Worm (Caenorhabditis elegans) whole organism, L1 larva: ENCODE measurements around the gene srz-61.
A peak's percentile ranks its signal among the peaks of the same experiment; 100 is the strongest.

ENCODE experiments used
- C16A3.4 ChIP-seq: fragments of 150-350 bp; optimal IDR thresholded peaks from 2 replicates; lab custom pipeline; 2014; ENCODE audit warnings: missing biosample characterization, missing genetic modification characterization
- Y116A8C.19 ChIP-seq: sonication (generic microtip); optimal IDR thresholded peaks from 2 replicates; lab custom pipeline; 2016; ENCODE audit warnings: missing compliant biosample characterization, missing genetic modification characterization, borderline replicate concordance
- aha-1 ChIP-seq: fragments of 150-350 bp; optimal IDR thresholded peaks from 2 replicates; lab custom pipeline; 2014; ENCODE audit warnings: missing biosample characterization, missing genetic modification characterization
- aly-2 ChIP-seq: fragments of 150-350 bp; optimal IDR thresholded peaks from 2 replicates; lab custom pipeline; 2014; ENCODE audit warnings: missing biosample characterization, missing genetic modification characterization
- ceh-82 ChIP-seq, 3 experiments: fragments of 150-350 bp in 1 of 3; sonication (generic microtip) in 2 of 3; optimal IDR thresholded peaks; 2 replicates each; lab custom pipeline; 2014 to 2017; ENCODE audit warnings: missing biosample characterization in 3 of 3, missing genetic modification characterization in 3 of 3
- ceh-90 ChIP-seq: sonication (generic microtip); optimal IDR thresholded peaks from 2 replicates; lab custom pipeline; 2016; ENCODE audit warnings: missing genetic modification characterization, missing compliant biosample characterization
- ces-1 ChIP-seq: fragments of 150-350 bp; optimal IDR thresholded peaks from 2 replicates; lab custom pipeline; 2014; ENCODE audit warnings: missing biosample characterization, missing genetic modification reagents, missing genetic modification characterization
- dpl-1 ChIP-seq, 3 experiments: fragments of 150-350 bp in 2 of 3; sonication (generic microtip) in 1 of 3; optimal IDR thresholded peaks; 2 replicates each; lab custom pipeline; 2014 to 2017; ENCODE audit warnings: missing biosample characterization in 3 of 3, missing genetic modification characterization in 3 of 3, missing genetic modification reagents in 3 of 3
- efl-1 ChIP-seq, 4 experiments: fragments of 150-350 bp; optimal IDR thresholded peaks in 3 of 4; peaks in 1 of 4; 1 replicate in 1 of 4; 2 replicates in 3 of 4; lab custom pipeline; 2014; ENCODE audit warnings: missing biosample characterization in 2 of 4, missing genetic modification characterization in 2 of 4, missing genetic modification reagents in 2 of 4
- elt-3 ChIP-seq, 6 experiments: fragments of 150-350 bp in 1 of 6; sonication (generic microtip); optimal IDR thresholded peaks; 2 replicates each; lab custom pipeline; 2017 to 2018; ENCODE audit warnings: missing biosample characterization in 6 of 6, missing genetic modification characterization in 6 of 6, inconsistent platforms in 1 of 6
- ets-5 ChIP-seq: fragments of 200-800 bp; sonication (Bioruptor generic); IDR thresholded peaks from 2 replicates; pipeline ENCODE4 v1.3.6; 2022; ENCODE audit warnings: missing genetic modification characterization, missing compliant biosample characterization
- fkh-10 ChIP-seq: sonication (generic microtip); optimal IDR thresholded peaks from 2 replicates; lab custom pipeline; 2017; ENCODE audit warnings: missing biosample characterization, missing genetic modification reagents, missing genetic modification characterization
- hlh-17 ChIP-seq: fragments of 200-800 bp; sonication (Bioruptor generic); optimal IDR thresholded peaks from 2 replicates; lab custom pipeline; 2018; ENCODE audit warnings: missing genetic modification characterization, mild to moderate bottlenecking, missing compliant biosample characterization, moderate library complexity, borderline replicate concordance
- hlh-4 ChIP-seq: sonication (generic microtip); optimal IDR thresholded peaks from 2 replicates; lab custom pipeline; 2016; ENCODE audit warnings: mild to moderate bottlenecking, missing genetic modification characterization, missing compliant biosample characterization
- isw-1 ChIP-seq: fragments of 200-800 bp; sonication (Bioruptor generic); IDR thresholded peaks from 2 replicates; pipeline ENCODE4 v1.3.6; 2022; ENCODE audit warnings: missing genetic modification characterization, missing compliant biosample characterization
- nhr-85 ChIP-seq: sonication (generic microtip); peaks from one replicate; lab custom pipeline; 2016; ENCODE audit warnings: missing genetic modification characterization, inconsistent platforms, missing compliant biosample characterization
- skn-1 ChIP-seq: fragments of 150-350 bp; optimal IDR thresholded peaks from 2 replicates; lab custom pipeline; 2014; ENCODE audit warnings: missing biosample characterization, missing genetic modification characterization
- unc-62 ChIP-seq: fragments of 150-350 bp; optimal IDR thresholded peaks from 2 replicates; lab custom pipeline; 2014; ENCODE audit warnings: missing biosample characterization, missing genetic modification reagents, missing genetic modification characterization
- unc-86 ChIP-seq: sonication (generic microtip); optimal IDR thresholded peaks from 2 replicates; lab custom pipeline; 2016; ENCODE audit warnings: missing genetic modification characterization, missing compliant biosample characterization
- vab-15 ChIP-seq: sonication (generic microtip); optimal IDR thresholded peaks from 2 replicates; lab custom pipeline; 2017; ENCODE audit warnings: missing genotype, mild to moderate bottlenecking, missing genetic modification characterization, missing compliant biosample characterization
- xbp-1 ChIP-seq: sonication (generic microtip); optimal IDR thresholded peaks from 2 replicates; lab custom pipeline; 2016; ENCODE audit warnings: missing genetic modification characterization, missing compliant biosample characterization
- zip-4 ChIP-seq: fragments of 200-800 bp; sonication (Bioruptor generic); optimal IDR thresholded peaks from 2 replicates; lab custom pipeline; 2018; ENCODE audit warnings: mild to moderate bottlenecking, missing genetic modification characterization, moderate library complexity, missing compliant biosample characterization
- ztf-11 ChIP-seq, 2 experiments: sonication (generic microtip); optimal IDR thresholded peaks; 2 replicates each; lab custom pipeline; 2016 to 2017; ENCODE audit warnings: missing genetic modification characterization in 2 of 2, missing biosample characterization in 1 of 2, missing compliant biosample characterization in 1 of 2

Gene srz-61

DNA sequence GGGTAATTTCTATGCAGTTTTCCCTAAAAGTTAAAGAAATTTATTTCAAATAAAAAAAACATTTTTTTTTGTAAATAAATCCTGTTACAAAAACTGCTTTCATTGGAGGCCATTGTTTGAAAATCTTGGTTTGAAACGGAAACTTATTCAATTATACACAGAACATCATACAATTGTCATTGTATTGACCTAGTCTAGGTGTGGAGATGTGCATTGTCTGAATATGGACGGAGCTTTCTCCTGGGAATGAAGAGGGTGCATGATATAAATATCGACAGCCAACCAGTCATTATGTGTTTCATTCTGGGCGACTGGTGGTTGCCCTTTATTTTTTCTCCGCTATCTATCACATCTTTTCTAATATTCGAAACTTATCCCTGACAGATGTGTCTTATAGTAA is 25.5 kb downstream of the srz-61 start, which contains the start of gene C35D6.3:
C35D6.3 (plus strand) TSS at position 301 of the 400 bp plus-strand sequence.
- TF ChIP-seq Y116A8C.19 (no peak), hlh-17 (no peak), fkh-10 (GFP tag; lab: Kevin White, UChicago) (no peak), isw-1 (no peak), dpl-1 (GFP tag; optimal IDR thresholded peaks at IDR 0.05; lab: Kevin White, UChicago) (no peak), ceh-90 (no peak), nhr-85 (tag; lab: Kevin White, UChicago) (no peak), xbp-1 (tag; lab: Kevin White, UChicago) (no peak)

DNA sequence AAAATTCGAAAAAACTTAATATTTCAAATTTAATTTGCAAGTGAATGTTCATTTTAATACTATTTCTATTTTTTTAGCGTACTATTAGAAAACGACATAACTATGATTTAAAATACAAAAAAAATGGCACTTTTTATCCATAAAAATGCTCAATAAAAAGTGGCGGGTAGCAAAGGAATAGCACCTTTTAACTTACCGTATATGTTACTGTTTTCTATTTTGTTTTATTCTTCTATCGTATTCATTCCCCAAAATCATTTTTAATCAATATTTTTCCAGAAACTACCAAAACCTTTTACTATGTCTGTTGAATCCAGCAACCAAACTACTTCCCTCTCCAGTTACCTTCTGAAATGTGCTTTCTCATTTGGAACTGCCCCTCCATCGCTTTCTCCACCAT is 29.7 kb downstream of the srz-61 start, which contains the start of gene C35D6.4:
C35D6.4 (plus strand) TSS at position 301 of the 400 bp plus-strand sequence.
- TF ChIP-seq ets-5 (GFP tag; lab: Robert Waterston, UW) (no peak), C16A3.4 (tag; lab: Kevin White, UChicago) (no peak)

DNA sequence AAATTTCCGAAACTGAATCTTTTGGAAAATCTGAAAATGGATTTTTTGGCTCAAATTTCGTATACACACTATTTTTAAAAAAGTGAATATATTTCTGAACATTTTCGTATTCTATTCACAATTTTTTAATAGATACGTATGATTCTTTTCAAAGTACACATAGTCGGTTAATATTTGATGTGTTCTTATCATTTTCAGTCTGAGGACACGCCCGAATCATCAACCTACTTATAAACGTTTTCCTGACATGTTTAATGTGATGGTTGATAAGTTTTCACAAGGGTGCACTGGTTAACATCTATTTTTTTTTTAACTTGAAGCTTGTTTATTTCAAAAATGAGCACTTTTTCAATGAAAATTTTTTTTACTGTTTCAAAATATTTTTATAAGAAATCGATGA is 43.6 kb downstream of the srz-61 start:
- no peak for TF ChIP-seq ceh-82 (tag; optimal IDR thresholded peaks at IDR 0.05; lab: Kevin White, UChicago)
- TF ChIP-seq unc-62 (GFP tag; lab: Kevin White, UChicago) = no peak
- no peak for TF ChIP-seq ztf-11 (tag; optimal IDR thresholded peaks at IDR 0.05; lab: Kevin White, UChicago)
- TF ChIP-seq hlh-4 (tag; lab: Kevin White, UChicago) = no peak
- no peak for TF ChIP-seq nhr-85 (tag; lab: Kevin White, UChicago)
- no peak for TF ChIP-seq ces-1 (GFP tag; lab: Kevin White, UChicago)
- TF ChIP-seq zip-4 = no peak
- TF ChIP-seq aha-1 (tag; lab: Kevin White, UChicago) = no peak
- no peak for TF ChIP-seq xbp-1 (tag; lab: Kevin White, UChicago)
- TF ChIP-seq vab-15 (tag; lab: Kevin White, UChicago) = no peak
- TF ChIP-seq skn-1 (tag; lab: Kevin White, UChicago) = no peak
- TF ChIP-seq unc-86 = no peak
- TF ChIP-seq elt-3 (tag; optimal IDR thresholded peaks at IDR 0.05; lab: Kevin White, UChicago) = no peak

DNA sequence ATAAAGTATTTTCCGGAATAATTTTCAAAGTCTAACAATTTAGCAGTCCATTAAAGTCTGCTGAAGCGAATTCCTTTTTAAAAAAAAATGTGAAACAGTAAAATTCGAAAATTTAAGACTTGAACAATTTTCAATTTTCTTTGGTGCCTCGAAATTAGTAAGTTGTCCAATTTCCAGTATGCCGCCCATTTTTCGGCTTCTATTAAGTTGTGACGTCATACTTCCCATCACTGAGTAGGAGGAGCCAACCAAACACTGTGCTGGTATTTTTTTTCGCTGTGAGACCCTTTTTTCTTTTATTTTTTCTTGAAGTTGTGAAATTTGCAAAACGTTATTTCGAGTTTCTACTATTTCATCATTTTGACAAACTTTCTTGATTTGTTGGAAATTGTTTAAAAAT is 49.6 kb downstream of the srz-61 start:
- TF ChIP-seq aly-2 (no peak), efl-1 (optimal IDR thresholded peaks at IDR 0.05; lab: Kevin White, UChicago) (no peak), efl-1 (GFP tag; optimal IDR thresholded peaks at IDR 0.05 in 1 of 2; lab: Kevin White, UChicago) (peak in 1 of 2 experiments; percentile 79)
